Fruit fly (Drosophila melanogaster): Measurements from ENCODE around the gene fmt.

DNA sequence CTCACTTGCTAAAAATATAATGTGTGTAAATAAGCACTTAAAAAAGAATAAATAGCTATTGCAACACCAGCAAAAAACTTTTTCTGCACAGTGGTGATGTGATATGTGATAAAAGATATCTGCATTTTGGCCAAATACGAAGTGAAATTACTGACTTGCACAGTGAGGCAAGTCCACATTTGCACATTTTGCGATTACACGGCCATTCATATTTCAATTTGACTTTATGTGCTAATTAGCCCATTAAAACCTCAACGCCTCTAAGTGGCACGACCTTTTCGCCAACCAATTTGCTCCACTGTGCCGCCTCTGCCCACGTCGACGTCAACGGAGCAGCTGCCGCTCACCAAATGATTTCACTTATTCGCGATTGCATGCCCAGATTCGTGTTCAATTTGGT, 46.5 kb upstream of the fmt start, which contains the start of gene CG33946:
- TF ChIP-seq CG32006 (GFP tag; optimal IDR thresholded peaks at IDR 0.05) (peak; percentile 74), dsx (GFP tag; optimal IDR thresholded peaks at IDR 0.05; ENCODE audit: poor library complexity, severe bottlenecking) (no peak), topi (GFP tag; optimal IDR thresholded peaks at IDR 0.05) (peak; percentile 75), achi (GFP tag; optimal IDR thresholded peaks at IDR 0.05) (peak; percentile 53), CG1621 (tag; optimal IDR thresholded peaks at IDR 0.05) (no peak), CG6163 (GFP tag; IDR thresholded peaks at IDR 0.05) (peak; percentile 82), Sox14 (GFP tag; optimal IDR thresholded peaks at IDR 0.05) (peak; percentile 70), CG11902 (GFP tag; optimal IDR thresholded peaks at IDR 0.05) (peak; percentile 61), Hr4 (GFP tag; optimal IDR thresholded peaks at IDR 0.05) (peak; percentile 60), CG10631 (GFP tag; optimal IDR thresholded peaks at IDR 0.05) (peak; percentile 49), Met (GFP tag; optimal IDR thresholded peaks at IDR 0.05) (peak; percentile 70), Lpt (GFP tag; optimal IDR thresholded peaks at IDR 0.05) (peak; percentile 41), OdsH (GFP tag; optimal IDR thresholded peaks at IDR 0.05) (peak; percentile 57)

All from whole organism, prepupa.